Fruit fly (Drosophila melanogaster) whole organism, pupa: ENCODE results near the gene blot.

Source experiments
- CG10348 ChIP-seq: fragments of 200-800 bp; sonication (Bioruptor generic); IDR thresholded peaks from 2 replicates; pipeline ENCODE4 v1.3.6; 2022; ENCODE audit warnings: missing biosample characterization, missing genetic modification characterization
- CG12605 ChIP-seq: fragments of 200-800 bp; sonication (Bioruptor generic); IDR thresholded peaks from 2 replicates; pipeline ENCODE4 v1.3.6; 2022; ENCODE audit warnings: missing biosample characterization, missing genetic modification characterization
- CG13204 ChIP-seq: fragments of 200-800 bp; sonication (Bioruptor generic); optimal IDR thresholded peaks from 2 replicates; lab custom pipeline; 2018; ENCODE audit warnings: missing biosample characterization, mild to moderate bottlenecking, missing genetic modification characterization, moderate library complexity
- CG14655 ChIP-seq: fragments of 200-800 bp; sonication (Bioruptor generic); optimal IDR thresholded peaks from 3 replicates; lab custom pipeline; 2017; ENCODE audit warnings: mild to moderate bottlenecking, missing biosample characterization, missing genetic modification reagents, missing genetic modification characterization
- CG15710 ChIP-seq: fragments of 200-800 bp; sonication (Bioruptor generic); optimal IDR thresholded peaks from 2 replicates; lab custom pipeline; 2018; ENCODE audit warnings: missing biosample characterization, mild to moderate bottlenecking, missing genetic modification characterization, moderate library complexity
- CG17806 ChIP-seq: fragments of 200-800 bp; sonication (Bioruptor generic); optimal IDR thresholded peaks from 2 replicates; lab custom pipeline; 2018; ENCODE audit warnings: missing biosample characterization, mild to moderate bottlenecking, missing genetic modification characterization, moderate library complexity
- CG32121 ChIP-seq: fragments of 200-800 bp; sonication (Bioruptor generic); IDR thresholded peaks from 2 replicates; pipeline ENCODE4 v1.3.6; 2022; ENCODE audit warnings: missing biosample characterization, missing genetic modification characterization
- CG34367 ChIP-seq: fragments of 200-800 bp; sonication (Bioruptor generic); optimal IDR thresholded peaks from 2 replicates; lab custom pipeline; 2018; ENCODE audit warnings: missing biosample characterization, mild to moderate bottlenecking, missing genetic modification characterization
- CG4496 ChIP-seq: fragments of 200-800 bp; sonication (Bioruptor generic); IDR thresholded peaks from 3 replicates; pipeline ENCODE4 v1.3.6; 2022; ENCODE audit warnings: missing biosample characterization, missing genetic modification characterization
- CG8159 ChIP-seq: fragments of 200-800 bp; sonication (Bioruptor generic); optimal IDR thresholded peaks from 3 replicates; lab custom pipeline; 2018; ENCODE audit warnings: missing biosample characterization, mild to moderate bottlenecking, missing genetic modification characterization, moderate library complexity
- CG8301 ChIP-seq: fragments of 200-800 bp; sonication (Bioruptor generic); optimal IDR thresholded peaks from 2 replicates; lab custom pipeline; 2018; ENCODE audit warnings: missing biosample characterization, mild to moderate bottlenecking, missing genetic modification characterization
- CG9948 ChIP-seq: fragments of 200-800 bp; sonication (Bioruptor generic); optimal IDR thresholded peaks from 2 replicates; lab custom pipeline; 2018; ENCODE audit warnings: missing biosample characterization, mild to moderate bottlenecking, missing genetic modification characterization, moderate library complexity
- D1 ChIP-seq: fragments of 200-800 bp; sonication (Bioruptor generic); optimal IDR thresholded peaks from 2 replicates; lab custom pipeline; 2018; ENCODE audit warnings: missing biosample characterization, mild to moderate bottlenecking, missing genetic modification characterization, moderate library complexity
- EcR ChIP-seq: fragments of 200-800 bp; sonication (Bioruptor generic); optimal IDR thresholded peaks from 3 replicates; lab custom pipeline; 2019; ENCODE audit warnings: missing biosample characterization, missing genetic modification characterization, mild to moderate bottlenecking, moderate library complexity, missing genetic modification reagents
- Ets98B ChIP-seq: fragments of 200-800 bp; sonication (Bioruptor generic); IDR thresholded peaks from 2 replicates; pipeline ENCODE4 v1.3.6; 2022; ENCODE audit warnings: missing biosample characterization, missing genetic modification characterization
- Pif1A ChIP-seq: fragments of 200-800 bp; sonication (Bioruptor generic); optimal IDR thresholded peaks from 3 replicates; lab custom pipeline; 2016; ENCODE audit warnings: missing biosample characterization, missing genetic modification characterization
- Snoo ChIP-seq: fragments of 200-800 bp; sonication (Bioruptor generic); optimal IDR thresholded peaks from 3 replicates; lab custom pipeline; 2017; ENCODE audit warnings: missing biosample characterization, mild to moderate bottlenecking, missing genetic modification characterization, inconsistent platforms
- fd96Ca ChIP-seq: fragments of 200-800 bp; sonication (Bioruptor generic); IDR thresholded peaks from 3 replicates; pipeline ENCODE4 v1.3.6; 2022; ENCODE audit warnings: missing biosample characterization, missing genetic modification characterization
- gl ChIP-seq: fragments of 200-800 bp; sonication (Bioruptor generic); optimal IDR thresholded peaks from 2 replicates; lab custom pipeline; 2018; ENCODE audit warnings: missing biosample characterization, mild to moderate bottlenecking, missing genetic modification characterization
- rn ChIP-seq: fragments of 200-800 bp; sonication (Bioruptor generic); IDR thresholded peaks from 2 replicates; pipeline ENCODE4 v1.3.6; 2022; ENCODE audit warnings: missing biosample characterization, missing genetic modification characterization

blot gene

dm6 chr3L:17374956-17375621, 46.2 kb downstream of the blot start:
- TF ChIP-seq fd96Ca (GFP tag; lab: Robert Waterston, UW) (peak; percentile 46; the same call in 2 of the 3 replicates), CG15710 (tag; lab: Kevin White, UChicago) (no peak), Ets98B (GFP tag; lab: Robert Waterston, UW) (peak; percentile 53; the same call in 1 of the 2 replicates), rn (GFP tag; lab: Robert Waterston, UW) (no peak), D1 (tag; lab: Kevin White, UChicago) (no peak), CG10348 (GFP tag; lab: Robert Waterston, UW) (no peak), CG8301 (tag; lab: Kevin White, UChicago) (peak; percentile 52), CG4496 (GFP tag; lab: Robert Waterston, UW) (peak; percentile 67; the same call in 2 of the 3 replicates), CG32121 (GFP tag; lab: Robert Waterston, UW) (peak; percentile 47; the same call in 1 of the 2 replicates), CG8159 (tag; lab: Kevin White, UChicago) (no peak), CG14655 (GFP tag; lab: Kevin White, UChicago) (peak; percentile 48), gl (tag; lab: Kevin White, UChicago) (no peak)
- TF ChIP-seq, all 21 proteins: peak for 6

- TF ChIP-seq CG14655 (GFP tag; lab: Kevin White, UChicago) (no peak), Ets98B (GFP tag; lab: Robert Waterston, UW) (no peak), CG12605 (no peak), CG8301 (tag; lab: Kevin White, UChicago) (no peak), CG8159 (tag; lab: Kevin White, UChicago) (no peak), gl (tag; lab: Kevin White, UChicago) (no peak)
Measured at dm6 chr3L:17366936-17367335, 54.4 kb downstream of the blot start.

- TF ChIP-seq fd96Ca (GFP tag; lab: Robert Waterston, UW), result no peak
- no peak for TF ChIP-seq Snoo (tag; lab: Kevin White, UChicago)
- TF ChIP-seq CG9948 (tag; lab: Kevin White, UChicago), result no peak
- no peak for TF ChIP-seq CG34367 (tag; lab: Kevin White, UChicago)
- TF ChIP-seq CG13204, result no peak
- no peak for TF ChIP-seq CG14655 (GFP tag; lab: Kevin White, UChicago)
- TF ChIP-seq Ets98B (GFP tag; lab: Robert Waterston, UW), result no peak
- no peak for TF ChIP-seq CG32121 (GFP tag; lab: Robert Waterston, UW)
- TF ChIP-seq CG8301 (tag; lab: Kevin White, UChicago), result no peak
- no peak for TF ChIP-seq CG17806
- no peak for TF ChIP-seq CG10348 (GFP tag; lab: Robert Waterston, UW)
- no peak for TF ChIP-seq CG15710 (tag; lab: Kevin White, UChicago)
- TF ChIP-seq Pif1A (GFP tag; lab: Kevin White, UChicago), result no peak
- TF ChIP-seq CG12605, result no peak
- no peak for TF ChIP-seq EcR
Measured at dm6 chr3L:17364023-17364422, 57.3 kb downstream of the blot start.

- TF ChIP-seq CG8301 (tag; lab: Kevin White, UChicago), result no peak
- no peak for TF ChIP-seq gl (tag; lab: Kevin White, UChicago)
- no peak for TF ChIP-seq rn (GFP tag; lab: Robert Waterston, UW)
- no peak for TF ChIP-seq Snoo (tag; lab: Kevin White, UChicago)
- no peak for TF ChIP-seq fd96Ca (GFP tag; lab: Robert Waterston, UW)
- no peak for TF ChIP-seq Pif1A (GFP tag; lab: Kevin White, UChicago)
- no peak for TF ChIP-seq CG32121 (GFP tag; lab: Robert Waterston, UW)
- TF ChIP-seq CG12605, result no peak
- TF ChIP-seq D1 (tag; lab: Kevin White, UChicago), result no peak
- TF ChIP-seq CG4496 (GFP tag; lab: Robert Waterston, UW), result no peak
- no peak for TF ChIP-seq CG8159 (tag; lab: Kevin White, UChicago)
- TF ChIP-seq CG10348 (GFP tag; lab: Robert Waterston, UW), result no peak
- TF ChIP-seq EcR, result no peak
- TF ChIP-seq CG13204, result no peak
- no peak for TF ChIP-seq CG15710 (tag; lab: Kevin White, UChicago)
- TF ChIP-seq CG14655 (GFP tag; lab: Kevin White, UChicago), result no peak
- TF ChIP-seq CG9948 (tag; lab: Kevin White, UChicago), result no peak
- TF ChIP-seq Ets98B (GFP tag; lab: Robert Waterston, UW), result no peak
- TF ChIP-seq CG34367 (tag; lab: Kevin White, UChicago), result no peak
Measured at dm6 chr3L:17362940-17363339, 58.4 kb downstream of the blot start.

dm6 chr3L:17361925-17362324, 59.4 kb downstream of the blot start:
- no peak for TF ChIP-seq CG9948 (tag; lab: Kevin White, UChicago)
- TF ChIP-seq CG34367 (tag; lab: Kevin White, UChicago), result no peak
- TF ChIP-seq CG4496 (GFP tag; lab: Robert Waterston, UW), result no peak
- TF ChIP-seq CG8301 (tag; lab: Kevin White, UChicago), result no peak
- no peak for TF ChIP-seq Pif1A (GFP tag; lab: Kevin White, UChicago)
- TF ChIP-seq CG8159 (tag; lab: Kevin White, UChicago), result no peak
- no peak for TF ChIP-seq CG14655 (GFP tag; lab: Kevin White, UChicago)
- TF ChIP-seq CG10348 (GFP tag; lab: Robert Waterston, UW), result no peak
- TF ChIP-seq Snoo (tag; lab: Kevin White, UChicago), result no peak
- TF ChIP-seq CG12605, result no peak
- TF ChIP-seq CG15710 (tag; lab: Kevin White, UChicago), result no peak
- no peak for TF ChIP-seq CG13204
- TF ChIP-seq EcR, result no peak
- no peak for TF ChIP-seq D1 (tag; lab: Kevin White, UChicago)
- TF ChIP-seq, all 21 proteins: peak for 0
